Comparison of ENCODE assay signal across 1 fruit fly cellular context in the genomic region with DNA sequence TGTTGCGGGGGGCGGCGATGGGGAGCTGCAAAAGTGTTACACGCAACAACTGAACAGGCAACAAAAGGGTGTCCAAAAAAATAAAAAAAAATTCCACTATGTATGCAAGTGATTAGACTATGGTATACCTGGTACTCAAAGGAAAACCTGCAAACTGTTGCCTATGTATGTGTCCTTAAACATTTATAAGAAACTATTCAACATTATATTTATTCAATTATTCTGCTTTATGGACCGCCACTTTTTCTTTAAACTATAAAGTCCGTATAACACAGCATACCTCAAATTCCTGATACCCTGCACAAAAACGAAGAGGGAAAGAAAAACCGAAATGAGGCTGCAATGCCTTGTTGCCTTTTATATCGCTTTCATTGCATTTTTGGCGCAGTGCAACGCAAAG.
A peak's percentile ranks its signal among the peaks of the same experiment; 100 is the strongest.
TF ChIP-seq lines count a peak whose summit lies in the region.

No protein-coding gene starts in this region.

TF ChIP-seq in whole organism, embryonic, 481 proteins besides CTCF, POLR2A, EP300 and RAD21 (continued from another document):
- TF ChIP-seq zfh2 (GFP tag; optimal IDR thresholded peaks at IDR 0.05; lab: Kevin White, UChicago) (no peak), CG7745 (tag; optimal IDR thresholded peaks at IDR 0.05; lab: Kevin White, UChicago) (no peak), en (GFP tag; optimal IDR thresholded peaks at IDR 0.05; lab: Kevin White, UChicago) (no peak), Max (GFP tag; optimal IDR thresholded peaks at IDR 0.05; lab: Kevin White, UChicago) (peak; percentile 30), CG4282 (GFP tag; optimal IDR thresholded peaks at IDR 0.05; lab: Kevin White, UChicago) (no peak), onecut (GFP tag; IDR thresholded peaks at IDR 0.05; lab: Robert Waterston, UW) (no peak), Eip74EF (GFP tag; optimal IDR thresholded peaks at IDR 0.05; lab: Kevin White, UChicago) (no peak), E2f1 (GFP tag; IDR thresholded peaks at IDR 0.05; lab: Robert Waterston, UW) (peak; percentile 61), CG11247 (GFP tag; IDR thresholded peaks at IDR 0.05; lab: Robert Waterston, UW) (peak; percentile 62), vnd (GFP tag; IDR thresholded peaks at IDR 0.05; lab: Robert Waterston, UW; ENCODE audit: partially characterized antibody) (no peak), unc-4 (GFP tag; IDR thresholded peaks at IDR 0.05; lab: Robert Waterston, UW; ENCODE audit: partially characterized antibody) (no peak), CG2202 (tag; optimal IDR thresholded peaks at IDR 0.05; lab: Kevin White, UChicago) (peak; percentile 38), CG4328 (GFP tag; optimal IDR thresholded peaks at IDR 0.05; lab: Kevin White, UChicago) (no peak), inv (GFP tag; IDR thresholded peaks at IDR 0.05; lab: Robert Waterston, UW; ENCODE audit: partially characterized antibody) (no peak), sens (GFP tag; lab: Kevin White, UChicago) (peak; percentile 91), CG10366 (GFP tag; IDR thresholded peaks at IDR 0.05; lab: Robert Waterston, UW) (no peak), CG4730 (GFP tag; IDR thresholded peaks at IDR 0.05; lab: Robert Waterston, UW) (peak; percentile 74)
